Worm (Caenorhabditis elegans) whole organism, L4 larva: ENCODE measurements around the gene Y25C1A.8.

Experiments used
- ceh-62 ChIP-seq: sonication (generic microtip); optimal IDR thresholded peaks from 2 replicates; lab custom pipeline; 2017; ENCODE audit warnings: missing biosample characterization, missing genetic modification characterization
- daf-16 ChIP-seq, 3 experiments: sonication (generic microtip); optimal IDR thresholded peaks; 2 replicates each; lab custom pipeline; 2016 to 2017; ENCODE audit warnings: missing genetic modification characterization in 3 of 3, missing genetic modification reagents in 3 of 3, mild to moderate bottlenecking in 2 of 3, missing compliant biosample characterization in 2 of 3, missing biosample characterization in 1 of 3, moderate library complexity in 1 of 3
- daf-8 ChIP-seq: fragments of 200-800 bp; sonication (Bioruptor generic); IDR thresholded peaks from 2 replicates; pipeline ENCODE4 v1.3.6; 2022; ENCODE audit warnings: missing genetic modification characterization, missing compliant biosample characterization
- fos-1 ChIP-seq: fragments of 150-350 bp; optimal IDR thresholded peaks from 2 replicates; lab custom pipeline; 2014; ENCODE audit warnings: missing biosample characterization, missing genetic modification characterization
- nhr-76 ChIP-seq: fragments of 150-350 bp; optimal IDR thresholded peaks from 2 replicates; lab custom pipeline; 2014; ENCODE audit warnings: missing biosample characterization, missing genetic modification characterization
- skn-1 ChIP-seq: fragments of 150-350 bp; optimal IDR thresholded peaks from 2 replicates; lab custom pipeline; 2014; ENCODE audit warnings: missing biosample characterization, missing genetic modification characterization
- tra-1 ChIP-seq: fragments of 200-800 bp; sonication (Bioruptor generic); IDR thresholded peaks from 2 replicates; pipeline ENCODE4 v1.3.6; 2022; ENCODE audit warnings: missing genetic modification reagents, missing genetic modification characterization, missing compliant biosample characterization
- unc-62 ChIP-seq, 3 experiments: fragments of 150-350 bp in 1 of 3; sonication (generic microtip); optimal IDR thresholded peaks in 2 of 3; peaks in 1 of 3; 1 replicate in 1 of 3; 2 replicates in 2 of 3; lab custom pipeline; 2014 to 2017; ENCODE audit warnings: missing biosample characterization in 3 of 3, missing genetic modification characterization in 3 of 3, missing genetic modification reagents in 3 of 3, missing genotype in 1 of 3

DNA sequence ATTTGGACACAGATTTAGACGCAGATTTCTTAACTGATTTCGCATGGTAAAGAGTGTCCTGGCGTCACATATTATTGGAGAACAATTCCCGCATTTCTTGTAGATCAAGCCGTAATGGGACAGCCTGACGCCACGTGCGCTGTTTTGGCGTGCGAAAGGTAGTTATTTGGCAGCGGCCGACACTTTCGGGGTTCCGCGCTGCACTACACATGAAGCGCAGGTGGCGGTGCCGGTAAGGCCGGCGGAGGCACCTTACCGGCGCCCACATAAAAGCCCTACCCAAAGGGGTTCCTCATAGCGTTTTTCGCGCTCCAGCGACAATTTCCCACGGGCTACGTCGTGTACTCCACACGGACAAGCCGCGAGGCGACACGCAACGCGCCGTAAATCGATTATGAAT lies 33.3 kb upstream of the Y25C1A.8 start:
- no peak for TF ChIP-seq ceh-62
- TF ChIP-seq unc-62 (GFP tag; optimal IDR thresholded peaks at IDR 0.05 in 1 of 2; lab: Kevin White, UChicago) = peak in 1 of 2 experiments; percentile 57
- TF ChIP-seq unc-62 (tag; optimal IDR thresholded peaks at IDR 0.05; lab: Kevin White, UChicago) = no peak
- TF ChIP-seq fos-1 (tag; lab: Kevin White, UChicago) = no peak
- TF ChIP-seq nhr-76 (tag; lab: Kevin White, UChicago) = no peak
- TF ChIP-seq daf-16 (GFP tag; optimal IDR thresholded peaks at IDR 0.05; lab: Kevin White, UChicago) = no peak
- no peak for TF ChIP-seq daf-16 (tag; optimal IDR thresholded peaks at IDR 0.05; lab: Kevin White, UChicago)
- no peak for TF ChIP-seq skn-1 (tag; lab: Kevin White, UChicago)
- no peak for TF ChIP-seq daf-8
- TF ChIP-seq tra-1 (GFP tag; lab: Robert Waterston, UW) = no peak
